Worm (Caenorhabditis elegans) whole organism, late embryonic: ENCODE results near the gene C16C10.2.

Experiments
- hlh-30 ChIP-seq: sonication (generic microtip); optimal IDR thresholded peaks from 2 replicates; lab custom pipeline; 2017; ENCODE audit warnings: antibody characterized with exemption, missing genetic modification characterization, missing compliant biosample characterization; ENCODE audit not compliant: insufficient read depth
- pha-4 ChIP-seq: fragments of 150-350 bp; optimal IDR thresholded peaks from 2 replicates; lab custom pipeline; 2018; ENCODE audit warnings: missing biosample characterization, missing genetic modification reagents, missing genetic modification characterization
- ttx-3 ChIP-seq: sonication (generic microtip); optimal IDR thresholded peaks from 2 replicates; lab custom pipeline; 2016; ENCODE audit warnings: missing genetic modification reagents, missing genetic modification characterization, missing compliant biosample characterization

DNA sequence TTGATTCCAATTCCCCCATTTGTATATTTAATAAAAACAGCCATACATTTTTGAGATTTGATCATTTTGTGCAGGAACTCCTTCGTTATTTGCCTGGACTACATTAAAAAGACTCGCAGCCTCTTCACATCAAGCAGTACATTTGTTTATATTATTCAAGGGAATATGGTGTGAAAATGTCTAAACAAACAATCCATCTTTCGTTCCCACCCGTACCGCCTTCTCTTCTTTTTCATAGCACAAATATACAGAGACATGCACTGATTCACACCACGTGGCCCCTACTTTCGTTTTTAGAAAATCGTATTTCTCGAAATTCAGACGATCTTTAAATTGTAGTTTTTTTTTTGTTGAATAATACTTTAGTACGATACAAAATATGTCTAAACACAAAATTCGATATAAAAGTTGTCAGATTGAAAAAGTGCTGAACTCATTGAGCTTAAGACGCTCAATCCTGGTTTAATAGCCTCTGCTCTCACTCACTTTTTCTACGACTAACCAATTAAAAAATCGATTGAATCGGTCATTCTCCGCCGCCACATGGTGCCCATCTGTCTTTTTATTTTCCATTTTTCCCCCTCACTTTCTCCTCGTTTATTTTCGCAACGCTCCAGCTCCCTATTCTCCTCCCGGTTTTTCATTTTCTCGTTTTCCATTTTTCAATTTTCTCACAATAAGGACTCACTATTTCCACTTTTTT, 17.0 kb upstream of the C16C10.2 start:
- TF ChIP-seq pha-4 (tag; lab: Kevin White, UChicago), result no peak
- no peak for TF ChIP-seq hlh-30 (tag; lab: Kevin White, UChicago)
- TF ChIP-seq ttx-3 (tag; lab: Kevin White, UChicago), result no peak
